Worm (Caenorhabditis elegans) whole organism, midembryonic: ENCODE data around the gene ZK402.5.
"Not testable (repeated sequence)": the region's sequence is repeated elsewhere in the genome, so short reads cannot be mapped to it uniquely, and the experiment has no call there.

Experiments
- T22C8.4 ChIP-seq: fragments of 200-800 bp; sonication (Bioruptor generic); IDR thresholded peaks from 2 replicates; pipeline ENCODE4 v1.3.6; 2022; ENCODE audit warnings: missing genetic modification characterization, missing compliant biosample characterization
- cog-1 ChIP-seq: sonication (generic microtip); optimal IDR thresholded peaks from 2 replicates; lab custom pipeline; 2016; ENCODE audit warnings: missing genetic modification characterization, missing compliant biosample characterization
- flt-1 ChIP-seq: fragments of 200-800 bp; sonication (Bioruptor generic); IDR thresholded peaks from 2 replicates; pipeline ENCODE4 v1.3.6; 2022; ENCODE audit warnings: missing genetic modification characterization, missing compliant biosample characterization
- klf-2 ChIP-seq: fragments of 200-800 bp; sonication (Bioruptor generic); conservative IDR thresholded peaks from 2 replicates; pipeline ENCODE4 v1.3.6; 2022; ENCODE audit warnings: missing genetic modification reagents, missing genetic modification characterization, missing compliant biosample characterization
- med-1 ChIP-seq: sonication (generic microtip); optimal IDR thresholded peaks from 2 replicates; lab custom pipeline; 2017; ENCODE audit warnings: missing genetic modification characterization, mild to moderate bottlenecking, missing compliant biosample characterization, antibody characterized with exemption, missing genetic modification reagents; ENCODE audit not compliant: insufficient read depth
- ref-1 ChIP-seq: fragments of 200-800 bp; sonication (Bioruptor generic); conservative IDR thresholded peaks from 2 replicates; pipeline ENCODE4 v1.3.6; 2022; ENCODE audit warnings: missing genetic modification reagents, missing genetic modification characterization, missing compliant biosample characterization
- tab-1 ChIP-seq: fragments of 200-800 bp; sonication (Bioruptor generic); IDR thresholded peaks from 2 replicates; pipeline ENCODE4 v1.3.6; 2022; ENCODE audit warnings: missing genetic modification characterization, missing compliant biosample characterization
- ztf-23 ChIP-seq: fragments of 200-800 bp; sonication (Bioruptor generic); IDR thresholded peaks from 2 replicates; pipeline ENCODE4 v1.3.6; 2022; ENCODE audit warnings: missing genetic modification reagents, missing genetic modification characterization, missing compliant biosample characterization
- ztf-29 ChIP-seq: fragments of 200-800 bp; sonication (Bioruptor generic); IDR thresholded peaks from 2 replicates; pipeline ENCODE4 v1.3.6; 2022; ENCODE audit warnings: missing genetic modification reagents, missing genetic modification characterization, missing compliant biosample characterization

Gene ZK402.5

ce11 chrX:1426425-1426824, 25.3 kb upstream of the ZK402.5 start, which contains the start of gene F19G12.11:
F19G12.11 (minus strand) TSS chrX:1426525.
- TF ChIP-seq ztf-23 (GFP tag; lab: Robert Waterston, UW) = no peak

ce11 chrX:1424509-1424908, 23.4 kb upstream of the ZK402.5 start, which contains the start of gene F19G12.3:
F19G12.3 (plus strand) TSS chrX:1424809.
- no peak for TF ChIP-seq klf-2 (GFP tag; lab: Robert Waterston, UW)
- no peak for TF ChIP-seq ref-1 (GFP tag; lab: Robert Waterston, UW)
- TF ChIP-seq flt-1 = no peak
- no peak for TF ChIP-seq med-1 (GFP tag; lab: Kevin White, UChicago)

- TF ChIP-seq tab-1 = no peak
- TF ChIP-seq med-1 (GFP tag; lab: Kevin White, UChicago) = no peak
- TF ChIP-seq ztf-29 (GFP tag; lab: Robert Waterston, UW) = no peak
- TF ChIP-seq ref-1 (GFP tag; lab: Robert Waterston, UW) = no peak
- no peak for TF ChIP-seq T22C8.4 (GFP tag; lab: Robert Waterston, UW)
- TF ChIP-seq flt-1 = no peak
- TF ChIP-seq klf-2 (GFP tag; lab: Robert Waterston, UW) = no peak
- TF ChIP-seq ztf-23 (GFP tag; lab: Robert Waterston, UW) = no peak
- no peak for TF ChIP-seq cog-1 (tag; lab: Kevin White, UChicago)
Measured at ce11 chrX:1420524-1420923, 19.4 kb upstream of the ZK402.5 start.

- no peak for TF ChIP-seq klf-2 (GFP tag; lab: Robert Waterston, UW)
- TF ChIP-seq T22C8.4 (GFP tag; lab: Robert Waterston, UW) = no peak
- no peak for TF ChIP-seq ztf-23 (GFP tag; lab: Robert Waterston, UW)
- TF ChIP-seq cog-1 (tag; lab: Kevin White, UChicago) = no peak
- no peak for TF ChIP-seq tab-1
- TF ChIP-seq med-1 (GFP tag; lab: Kevin White, UChicago) = no peak
- TF ChIP-seq flt-1 = no peak
- TF ChIP-seq ztf-29 (GFP tag; lab: Robert Waterston, UW) = no peak
- TF ChIP-seq ref-1 (GFP tag; lab: Robert Waterston, UW) = no peak
Measured at ce11 chrX:1419163-1419696, 18.1 kb upstream of the ZK402.5 start, which contains the start of gene F19G12.9. F19G12.9 (plus strand) TSS chrX:1419213.

- TF ChIP-seq klf-2 (GFP tag; lab: Robert Waterston, UW) (no peak), tab-1 (no peak), T22C8.4 (GFP tag; lab: Robert Waterston, UW) (no peak), cog-1 (tag; lab: Kevin White, UChicago) (no peak), med-1 (GFP tag; lab: Kevin White, UChicago) (no peak), ztf-29 (GFP tag; lab: Robert Waterston, UW) (no peak), ref-1 (GFP tag; lab: Robert Waterston, UW) (no peak), ztf-23 (GFP tag; lab: Robert Waterston, UW) (no peak), flt-1 (no peak)
Measured at ce11 chrX:1416776-1417354, 15.7 kb upstream of the ZK402.5 start, which contains the start of the genes F19G12.4 and F19G12.8. F19G12.4 (plus strand) TSS chrX:1417304. F19G12.8 (plus strand) TSS chrX:1417320.

ce11 chrX:1412844-1413243, 11.7 kb upstream of the ZK402.5 start, which contains the start of gene srh-19:
srh-19 (plus strand) TSS chrX:1413144.
- no peak for TF ChIP-seq ztf-29 (GFP tag; lab: Robert Waterston, UW)
- TF ChIP-seq ref-1 (GFP tag; lab: Robert Waterston, UW) = no peak
- TF ChIP-seq klf-2 (GFP tag; lab: Robert Waterston, UW) = no peak
- no peak for TF ChIP-seq T22C8.4 (GFP tag; lab: Robert Waterston, UW)
- TF ChIP-seq med-1 (GFP tag; lab: Kevin White, UChicago) = no peak
- TF ChIP-seq flt-1 = no peak
- no peak for TF ChIP-seq tab-1

ce11 chrX:1410552-1410951, 9.4 kb upstream of the ZK402.5 start, which contains the start of gene abu-2:
abu-2 (minus strand) TSS chrX:1410652.
- TF ChIP-seq flt-1 (no peak), T22C8.4 (GFP tag; lab: Robert Waterston, UW) (no peak), ztf-29 (GFP tag; lab: Robert Waterston, UW) (no peak), med-1 (GFP tag; lab: Kevin White, UChicago) (no peak), ztf-23 (GFP tag; lab: Robert Waterston, UW) (no peak), tab-1 (no peak), ref-1 (GFP tag; lab: Robert Waterston, UW) (no peak), klf-2 (GFP tag; lab: Robert Waterston, UW) (no peak)

ce11 chrX:1409224-1409623, 8.1 kb upstream of the ZK402.5 start:
- TF ChIP-seq cog-1 (tag; lab: Kevin White, UChicago) (no peak), tab-1 (no peak), klf-2 (GFP tag; lab: Robert Waterston, UW) (no peak), T22C8.4 (GFP tag; lab: Robert Waterston, UW) (no peak), ztf-29 (GFP tag; lab: Robert Waterston, UW) (no peak), ref-1 (GFP tag; lab: Robert Waterston, UW) (no peak), ztf-23 (GFP tag; lab: Robert Waterston, UW) (no peak), med-1 (GFP tag; lab: Kevin White, UChicago) (no peak), flt-1 (no peak)

ce11 chrX:1403971-1404370, 2.8 kb upstream of the ZK402.5 start, which contains the start of gene ZK402.1:
ZK402.1 (plus strand) TSS chrX:1404271.
- not testable (repeated sequence) for TF ChIP-seq T22C8.4 (GFP tag; lab: Robert Waterston, UW); cog-1 (tag; lab: Kevin White, UChicago); flt-1
